Worm (Caenorhabditis elegans) whole organism, midembryonic: ENCODE data around the gene C10A4.4.

Source experiments
- flt-1 ChIP-seq: fragments of 200-800 bp; sonication (Bioruptor generic); IDR thresholded peaks from 2 replicates; pipeline ENCODE4 v1.3.6; 2022; ENCODE audit warnings: missing genetic modification characterization, missing compliant biosample characterization
- klf-2 ChIP-seq: fragments of 200-800 bp; sonication (Bioruptor generic); conservative IDR thresholded peaks from 2 replicates; pipeline ENCODE4 v1.3.6; 2022; ENCODE audit warnings: missing genetic modification reagents, missing genetic modification characterization, missing compliant biosample characterization
- med-1 ChIP-seq: sonication (generic microtip); optimal IDR thresholded peaks from 2 replicates; lab custom pipeline; 2017; ENCODE audit warnings: missing genetic modification characterization, mild to moderate bottlenecking, missing compliant biosample characterization, antibody characterized with exemption, missing genetic modification reagents; ENCODE audit not compliant: insufficient read depth
- tab-1 ChIP-seq: fragments of 200-800 bp; sonication (Bioruptor generic); IDR thresholded peaks from 2 replicates; pipeline ENCODE4 v1.3.6; 2022; ENCODE audit warnings: missing genetic modification characterization, missing compliant biosample characterization
- ztf-23 ChIP-seq: fragments of 200-800 bp; sonication (Bioruptor generic); IDR thresholded peaks from 2 replicates; pipeline ENCODE4 v1.3.6; 2022; ENCODE audit warnings: missing genetic modification reagents, missing genetic modification characterization, missing compliant biosample characterization
- ztf-29 ChIP-seq: fragments of 200-800 bp; sonication (Bioruptor generic); IDR thresholded peaks from 2 replicates; pipeline ENCODE4 v1.3.6; 2022; ENCODE audit warnings: missing genetic modification reagents, missing genetic modification characterization, missing compliant biosample characterization

DNA sequence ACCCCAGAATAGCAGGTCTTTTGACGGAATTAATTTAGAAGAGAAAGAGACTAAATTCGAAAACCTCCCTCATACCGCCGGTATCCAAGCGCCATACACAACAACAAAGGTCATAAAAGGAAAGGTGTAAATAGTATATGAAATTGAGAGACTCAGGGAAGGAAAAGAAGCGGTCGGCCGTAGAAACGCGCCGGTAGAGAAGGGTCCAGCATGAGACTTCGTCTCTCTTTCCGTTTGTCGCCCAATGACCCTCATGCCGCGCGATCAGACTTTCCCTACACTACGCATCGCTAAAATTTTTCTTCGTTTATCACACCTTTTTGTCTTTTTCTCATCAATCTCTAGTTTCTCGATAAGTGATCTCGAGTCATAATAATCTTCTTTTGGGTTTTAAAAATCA lies 29.6 kb downstream of the C10A4.4 start:
- TF ChIP-seq med-1 (GFP tag; lab: Kevin White, UChicago), result no peak
- no peak for TF ChIP-seq ztf-23 (GFP tag; lab: Robert Waterston, UW)
- TF ChIP-seq tab-1, result no peak
- no peak for TF ChIP-seq flt-1 (GFP tag; lab: Robert Waterston, UW)
- TF ChIP-seq klf-2 (GFP tag; lab: Robert Waterston, UW), result no peak
- no peak for TF ChIP-seq ztf-29 (GFP tag; lab: Robert Waterston, UW)
